Worm (Caenorhabditis elegans): Measurements from ENCODE around the gene F28C6.5.

F28C6.5 gene

ce11 chrII:8625163-8625562 lies 25.8 kb downstream of the F28C6.5 start, which contains the start of gene sptf-2 (continued):
- no peak for TF ChIP-seq zfp-2 (tag; optimal IDR thresholded peaks at IDR 0.05)
- peak; percentile 97 for TF ChIP-seq php-3 (GFP tag; IDR thresholded peaks at IDR 0.05)
- TF ChIP-seq daf-16 (GFP tag; optimal IDR thresholded peaks at IDR 0.05) = peak in 1 of 2 experiments; percentile 7
- peak; percentile 85 for TF ChIP-seq daf-16 (tag; optimal IDR thresholded peaks at IDR 0.05)
- no peak for TF ChIP-seq nhr-237 (tag; optimal IDR thresholded peaks at IDR 0.05)
- peak; percentile 34; the same call in 1 of the 2 replicates for TF ChIP-seq pha-4 (GFP tag; IDR thresholded peaks at IDR 0.05)
- TF ChIP-seq pha-4 (tag; optimal IDR thresholded peaks at IDR 0.05) = no peak
- TF ChIP-seq nhr-6 (tag; optimal IDR thresholded peaks at IDR 0.05) = peak; percentile 59
- peak; percentile 86 for TF ChIP-seq tra-1 (GFP tag; IDR thresholded peaks at IDR 0.05)
- TF ChIP-seq ces-1 (GFP tag; optimal IDR thresholded peaks at IDR 0.05) = no peak
- TF ChIP-seq dmd-6 (GFP tag; IDR thresholded peaks at IDR 0.05) = peak; percentile 84
- no peak for TF ChIP-seq zip-11 (GFP tag; IDR thresholded peaks at IDR 0.05)
- no peak for TF ChIP-seq dmd-8 (GFP tag; IDR thresholded peaks at IDR 0.05)

DNA sequence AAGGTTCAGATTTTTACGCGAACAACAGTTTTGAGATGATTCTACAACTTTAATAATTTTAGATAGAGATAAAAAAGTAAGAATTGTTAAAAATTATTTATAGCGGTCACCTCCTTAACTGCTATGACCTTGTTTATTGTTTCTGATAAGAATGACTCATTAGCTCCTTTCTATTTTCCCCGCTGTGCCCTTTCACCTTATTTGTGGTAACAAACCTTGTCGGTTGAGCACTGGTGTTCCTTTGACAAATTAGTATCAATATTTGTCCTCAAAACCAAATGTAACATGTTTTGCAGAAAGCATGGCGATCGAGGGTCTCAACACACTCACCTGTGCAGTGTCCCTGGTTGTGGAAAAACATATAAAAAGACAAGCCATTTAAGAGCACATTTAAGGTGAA lies 27.3 kb downstream of the F28C6.5 start:
- peak in 1 of 2 experiments; percentile 78 for TF ChIP-seq unc-62 (GFP tag; optimal IDR thresholded peaks at IDR 0.05 in 1 of 2)
- TF ChIP-seq unc-62 (tag; optimal IDR thresholded peaks at IDR 0.05) = no peak
- TF ChIP-seq Y48G9A.11 (GFP tag; IDR thresholded peaks at IDR 0.05) = no peak

DNA sequence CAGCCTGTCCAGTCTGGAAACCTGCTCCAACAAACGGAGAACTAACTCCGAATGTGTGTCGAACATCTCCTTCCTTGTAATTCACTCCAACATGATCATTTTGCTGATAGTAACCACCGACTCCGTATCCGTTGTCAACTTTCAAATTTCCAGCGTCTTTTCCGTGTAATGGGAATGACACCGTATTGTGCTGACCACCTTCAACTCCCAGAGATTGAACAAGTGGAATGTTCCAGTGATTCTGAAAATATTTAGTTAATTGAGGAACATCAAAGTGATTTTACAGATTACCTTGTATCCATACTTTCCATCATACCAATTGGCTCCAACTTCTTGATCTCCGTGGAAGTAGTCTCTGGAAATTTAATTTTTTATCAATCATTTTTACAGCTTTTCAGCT lies 28.6 kb downstream of the F28C6.5 start:
- TF ChIP-seq hlh-30 (tag; optimal IDR thresholded peaks at IDR 0.05; ENCODE audit: insufficient read depth) (no peak), aha-1 (tag) (peak; percentile 93), F49E8.2 (tag; optimal IDR thresholded peaks at IDR 0.05; ENCODE audit: borderline replicate concordance) (no peak)

ce11 chrII:8630088-8630487 lies 30.8 kb downstream of the F28C6.5 start, which contains the start of gene T22C8.6:
Gene T22C8.6, minus strand, starts transcription at chrII:8630281.
- TF ChIP-seq Y5F2A.4 (GFP tag; optimal IDR thresholded peaks at IDR 0.05) (no peak), mxl-3 (GFP tag; optimal IDR thresholded peaks at IDR 0.05) (peak; percentile 5), hlh-30 (tag; optimal IDR thresholded peaks at IDR 0.05; ENCODE audit: insufficient read depth) (peak; percentile 45), nhr-28 (tag; optimal IDR thresholded peaks at IDR 0.05) (peak; percentile 16), F44E2.7 (GFP tag; IDR thresholded peaks at IDR 0.05) (no peak)

DNA sequence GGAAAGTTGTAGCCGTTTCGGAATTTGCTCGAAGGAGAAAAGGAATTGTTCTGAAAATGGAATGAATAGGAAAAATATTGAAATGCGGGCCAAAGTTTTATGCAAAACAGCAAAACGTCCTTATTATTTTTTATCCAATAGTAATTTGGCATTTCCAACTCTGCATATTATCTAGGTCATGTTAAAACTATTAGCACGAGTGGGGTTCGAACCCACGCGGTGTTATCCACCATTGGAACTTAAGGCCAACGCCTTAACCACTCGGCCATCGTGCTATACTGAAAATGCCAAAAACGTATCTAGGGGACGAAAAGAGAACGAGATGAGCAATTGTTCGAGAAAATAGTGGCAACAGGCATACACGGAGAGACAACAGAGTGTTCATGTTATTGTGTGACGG lies 32.5 kb downstream of the F28C6.5 start:
- TF ChIP-seq pha-4 (GFP tag; IDR thresholded peaks at IDR 0.05) (no peak), pha-4 (tag; optimal IDR thresholded peaks at IDR 0.05) (no peak), D1046.2 (GFP tag; IDR thresholded peaks at IDR 0.05) (no peak), ceh-44 (GFP tag; IDR thresholded peaks at IDR 0.05) (no peak), lin-29 (GFP tag; IDR thresholded peaks at IDR 0.05) (no peak), egl-27 (tag; optimal IDR thresholded peaks at IDR 0.05) (no peak), lim-7 (GFP tag; IDR thresholded peaks at IDR 0.05) (0 out of 2 replicates have a peak, but pooled peaks have one; percentile 30), zip-2 (tag; optimal IDR thresholded peaks at IDR 0.05) (no peak), arid-1 (GFP tag; conservative IDR thresholded peaks at IDR 0.05) (0 out of 2 replicates have a peak, but pooled peaks have one; percentile 13), dpl-1 (GFP tag; optimal IDR thresholded peaks at IDR 0.05) (no peak), Y5F2A.4 (GFP tag; optimal IDR thresholded peaks at IDR 0.05) (no peak), sdz-12 (GFP tag; optimal IDR thresholded peaks at IDR 0.05) (no peak), T26A8.4 (GFP tag; IDR thresholded peaks at IDR 0.05) (no peak), ceh-62 (tag; optimal IDR thresholded peaks at IDR 0.05) (no peak), snpc-4 (tag; optimal IDR thresholded peaks at IDR 0.05) (no peak)
